Worm (Caenorhabditis elegans): Measurements from ENCODE around the gene nlp-69.

ce11 chrV:20123010-20123409 lies 28.2 kb upstream of the nlp-69 start:
- TF ChIP-seq ceh-16 (tag; optimal IDR thresholded peaks at IDR 0.05), result no peak
- no peak for TF ChIP-seq R02D3.7 (tag; optimal IDR thresholded peaks at IDR 0.05)
